Worm (Caenorhabditis elegans) whole organism, L4 larva: ENCODE data around the gene Y53G8AR.9.
A peak's percentile ranks its signal among the peaks of the same experiment; 100 is the strongest.

ENCODE experiments used
- F10B5.3 ChIP-seq: sonication (generic microtip); optimal IDR thresholded peaks from 2 replicates; lab custom pipeline; 2016; ENCODE audit warnings: mild to moderate bottlenecking, missing genetic modification characterization, missing compliant biosample characterization
- F26F4.8 ChIP-seq: fragments of 200-800 bp; sonication (Bioruptor generic); conservative IDR thresholded peaks from 2 replicates; pipeline ENCODE4 v1.3.6; 2022; ENCODE audit warnings: missing genetic modification characterization, missing compliant biosample characterization
- F44E2.7 ChIP-seq: fragments of 200-800 bp; sonication (Bioruptor generic); IDR thresholded peaks from 2 replicates; pipeline ENCODE4 v2.1.2; 2022; ENCODE audit warnings: missing genetic modification characterization, missing compliant biosample characterization
- Y105C5A.15 ChIP-seq: fragments of 200-800 bp; sonication (Bioruptor generic); IDR thresholded peaks from 2 replicates; pipeline ENCODE4 v1.3.6; 2022; ENCODE audit warnings: missing genetic modification characterization, missing compliant biosample characterization
- ZK337.2 ChIP-seq: fragments of 200-800 bp; sonication (Bioruptor generic); IDR thresholded peaks from 2 replicates; pipeline ENCODE4 v1.3.6; 2022; ENCODE audit warnings: missing genetic modification reagents, missing genetic modification characterization, missing compliant biosample characterization
- aha-1 ChIP-seq: fragments of 150-350 bp; peaks from one replicate; lab custom pipeline; 2014; ENCODE audit warnings: missing biosample characterization, missing genetic modification characterization
- aly-2 ChIP-seq: sonication (generic microtip); optimal IDR thresholded peaks from 2 replicates; lab custom pipeline; 2018; ENCODE audit warnings: missing biosample characterization, missing genetic modification characterization
- ama-1 ChIP-seq: fragments of 150-350 bp; optimal IDR thresholded peaks from 2 replicates; lab custom pipeline; 2014; ENCODE audit warnings: inconsistent platforms, mixed read lengths
- arid-1 ChIP-seq: fragments of 200-800 bp; sonication (Bioruptor generic); conservative IDR thresholded peaks from 2 replicates; pipeline ENCODE4 v1.3.6; 2022; ENCODE audit warnings: missing genetic modification reagents, missing genetic modification characterization, missing compliant biosample characterization
- ceh-28 ChIP-seq: fragments of 150-350 bp; optimal IDR thresholded peaks from 2 replicates; lab custom pipeline; 2014; ENCODE audit warnings: missing biosample characterization, missing genetic modification reagents, missing genetic modification characterization
- ceh-32 ChIP-seq: sonication (generic microtip); optimal IDR thresholded peaks from 2 replicates; lab custom pipeline; 2016; ENCODE audit warnings: mild to moderate bottlenecking, missing genetic modification characterization, missing compliant biosample characterization; ENCODE audit not compliant: poor library complexity
- ceh-62 ChIP-seq: sonication (generic microtip); optimal IDR thresholded peaks from 2 replicates; lab custom pipeline; 2017; ENCODE audit warnings: missing biosample characterization, missing genetic modification characterization
- cey-2 ChIP-seq: sonication (generic microtip); optimal IDR thresholded peaks from 3 replicates; lab custom pipeline; 2017; ENCODE audit warnings: missing genetic modification characterization, mild to moderate bottlenecking, missing compliant biosample characterization, antibody characterized with exemption, borderline replicate concordance; ENCODE audit not compliant: insufficient read depth
- daf-12 ChIP-seq: fragments of 150-350 bp; optimal IDR thresholded peaks from 2 replicates; lab custom pipeline; 2014; ENCODE audit warnings: missing biosample characterization, missing genetic modification reagents, missing genetic modification characterization
- daf-16 ChIP-seq, 3 experiments: sonication (generic microtip); optimal IDR thresholded peaks; 2 replicates each; lab custom pipeline; 2016 to 2017; ENCODE audit warnings: missing genetic modification characterization in 3 of 3, missing genetic modification reagents in 3 of 3, mild to moderate bottlenecking in 2 of 3, missing compliant biosample characterization in 2 of 3, missing biosample characterization in 1 of 3, moderate library complexity in 1 of 3
- daf-8 ChIP-seq: fragments of 200-800 bp; sonication (Bioruptor generic); IDR thresholded peaks from 2 replicates; pipeline ENCODE4 v1.3.6; 2022; ENCODE audit warnings: missing genetic modification characterization, missing compliant biosample characterization
- dmd-6 ChIP-seq: fragments of 200-800 bp; sonication (Bioruptor generic); IDR thresholded peaks from 2 replicates; pipeline ENCODE4 v1.3.6; 2022; ENCODE audit warnings: missing genetic modification reagents, missing genetic modification characterization, missing compliant biosample characterization
- dmd-8 ChIP-seq: fragments of 200-800 bp; sonication (Bioruptor generic); IDR thresholded peaks from 2 replicates; pipeline ENCODE4 v1.3.6; 2022; ENCODE audit warnings: missing genetic modification characterization, missing compliant biosample characterization
- dpl-1 ChIP-seq: fragments of 150-350 bp; optimal IDR thresholded peaks from 2 replicates; lab custom pipeline; 2014; ENCODE audit warnings: missing biosample characterization, missing genetic modification reagents, missing genetic modification characterization
- dve-1 ChIP-seq: sonication (generic microtip); optimal IDR thresholded peaks from 2 replicates; lab custom pipeline; 2017; ENCODE audit warnings: antibody characterized with exemption, mild to moderate bottlenecking, missing genetic modification characterization, missing compliant biosample characterization; ENCODE audit not compliant: insufficient read depth
- hlh-30 ChIP-seq: sonication (generic microtip); optimal IDR thresholded peaks from 2 replicates; lab custom pipeline; 2017; ENCODE audit warnings: antibody characterized with exemption, mild to moderate bottlenecking, missing genetic modification characterization, missing compliant biosample characterization; ENCODE audit not compliant: insufficient read depth
- lim-7 ChIP-seq: fragments of 200-800 bp; sonication (Bioruptor generic); IDR thresholded peaks from 2 replicates; pipeline ENCODE4 v1.3.6; 2022; ENCODE audit warnings: missing genetic modification characterization, missing compliant biosample characterization
- lin-29 ChIP-seq: fragments of 200-800 bp; sonication (Bioruptor generic); IDR thresholded peaks from 2 replicates; pipeline ENCODE4 v1.3.6; 2022; ENCODE audit warnings: missing genetic modification reagents, missing genetic modification characterization, missing compliant biosample characterization
- madf-5 ChIP-seq, 2 experiments: fragments of 200-800 bp; sonication (Bioruptor generic); IDR thresholded peaks; 2 replicates each; pipeline ENCODE4 v1.3.6; 2022; ENCODE audit warnings: missing compliant biosample characterization in 2 of 2, missing genetic modification characterization in 2 of 2
- mdt-29 ChIP-seq: fragments of 200-800 bp; sonication (Bioruptor generic); IDR thresholded peaks from 2 replicates; pipeline ENCODE4 v1.3.6; 2022; ENCODE audit warnings: missing genetic modification reagents, missing genetic modification characterization, missing compliant biosample characterization
- mep-1 ChIP-seq: fragments of 150-350 bp; sonication (generic microtip); optimal IDR thresholded peaks from 3 replicates; lab custom pipeline; 2014; ENCODE audit warnings: missing biosample characterization, missing genetic modification characterization
- mes-2 ChIP-seq: sonication (generic microtip); optimal IDR thresholded peaks from 2 replicates; lab custom pipeline; 2016; ENCODE audit warnings: missing genotype, mild to moderate bottlenecking, missing genetic modification characterization, missing compliant biosample characterization; ENCODE audit not compliant: poor library complexity, severe bottlenecking
- mxl-2 ChIP-seq: fragments of 200-800 bp; sonication (Bioruptor generic); conservative IDR thresholded peaks from 2 replicates; pipeline ENCODE4 v1.3.6; 2022; ENCODE audit warnings: missing genetic modification reagents, missing genetic modification characterization, missing compliant biosample characterization
- nhr-25 ChIP-seq: sonication (generic microtip); optimal IDR thresholded peaks from 2 replicates; lab custom pipeline; 2017; ENCODE audit warnings: missing genetic modification characterization, mild to moderate bottlenecking, missing compliant biosample characterization, antibody characterized with exemption, moderate library complexity, borderline replicate concordance; ENCODE audit not compliant: insufficient read depth
- nhr-28 ChIP-seq: fragments of 150-350 bp; optimal IDR thresholded peaks from 2 replicates; lab custom pipeline; 2014; ENCODE audit warnings: missing biosample characterization, missing genetic modification characterization
- nhr-41 ChIP-seq: fragments of 200-800 bp; sonication (Bioruptor generic); IDR thresholded peaks from 2 replicates; pipeline ENCODE4 v1.3.6; 2022; ENCODE audit warnings: missing genetic modification reagents, missing genetic modification characterization, missing compliant biosample characterization
- nhr-42 ChIP-seq: fragments of 200-800 bp; sonication (Bioruptor generic); IDR thresholded peaks from 2 replicates; pipeline ENCODE4 v1.3.6; 2022; ENCODE audit warnings: missing genetic modification characterization, missing compliant biosample characterization
- nhr-6 ChIP-seq: fragments of 150-350 bp; optimal IDR thresholded peaks from 2 replicates; lab custom pipeline; 2014; ENCODE audit warnings: missing biosample characterization, missing genetic modification characterization
- nhr-76 ChIP-seq: fragments of 150-350 bp; optimal IDR thresholded peaks from 2 replicates; lab custom pipeline; 2014; ENCODE audit warnings: missing biosample characterization, missing genetic modification characterization
- nhr-77 ChIP-seq: fragments of 150-350 bp; optimal IDR thresholded peaks from 2 replicates; lab custom pipeline; 2014; ENCODE audit warnings: missing biosample characterization, missing genetic modification characterization
- pqm-1 ChIP-seq: sonication (generic microtip); optimal IDR thresholded peaks from 2 replicates; lab custom pipeline; 2017; ENCODE audit warnings: missing biosample characterization, missing genetic modification characterization
- saeg-2 ChIP-seq: fragments of 200-800 bp; sonication (Bioruptor generic); IDR thresholded peaks from 2 replicates; pipeline ENCODE4 v1.3.6; 2022; ENCODE audit warnings: missing genetic modification reagents, missing genetic modification characterization, missing compliant biosample characterization
- sdz-12 ChIP-seq: fragments of 200-800 bp; sonication (Bioruptor generic); optimal IDR thresholded peaks from 2 replicates; lab custom pipeline; 2018; ENCODE audit warnings: mild to moderate bottlenecking, missing genetic modification characterization, missing compliant biosample characterization
- skn-1 ChIP-seq: fragments of 150-350 bp; optimal IDR thresholded peaks from 2 replicates; lab custom pipeline; 2014; ENCODE audit warnings: missing biosample characterization, missing genetic modification characterization
- snpc-4 ChIP-seq: fragments of 150-350 bp; optimal IDR thresholded peaks from 2 replicates; lab custom pipeline; 2014; ENCODE audit warnings: missing biosample characterization, missing genetic modification characterization
- spr-1 ChIP-seq: sonication (generic microtip); optimal IDR thresholded peaks from 2 replicates; lab custom pipeline; 2016; ENCODE audit warnings: mild to moderate bottlenecking, missing genetic modification characterization, missing compliant biosample characterization
- spr-3 ChIP-seq: fragments of 200-800 bp; sonication (Bioruptor generic); optimal IDR thresholded peaks from 2 replicates; lab custom pipeline; 2018; ENCODE audit warnings: mild to moderate bottlenecking, missing genetic modification characterization, missing compliant biosample characterization
- tag-97 ChIP-seq: fragments of 200-800 bp; sonication (Bioruptor generic); IDR thresholded peaks from 2 replicates; pipeline ENCODE4 v1.3.6; 2022; ENCODE audit warnings: missing genetic modification characterization, missing compliant biosample characterization
- tra-1 ChIP-seq: fragments of 200-800 bp; sonication (Bioruptor generic); IDR thresholded peaks from 2 replicates; pipeline ENCODE4 v1.3.6; 2022; ENCODE audit warnings: missing genetic modification reagents, missing genetic modification characterization, missing compliant biosample characterization
- vab-7 ChIP-seq: fragments of 200-800 bp; sonication (Bioruptor generic); IDR thresholded peaks from 2 replicates; pipeline ENCODE4 v1.3.6; 2022; ENCODE audit warnings: missing genetic modification reagents, missing genetic modification characterization, missing compliant biosample characterization
- zfp-3 ChIP-seq: fragments of 200-800 bp; sonication (Bioruptor generic); conservative IDR thresholded peaks from 2 replicates; pipeline ENCODE4 v1.3.6; 2022; ENCODE audit warnings: missing genetic modification reagents, missing genetic modification characterization, missing compliant biosample characterization
- ztf-11 ChIP-seq: fragments of 150-350 bp; optimal IDR thresholded peaks from 2 replicates; lab custom pipeline; 2014; ENCODE audit warnings: missing biosample characterization, missing genetic modification characterization

Y53G8AR.9 gene

ce11 chrIII:3321145-3321544 is at the start of gene Y53G8AR.9:
Y53G8AR.9 (minus strand) TSS chrIII:3321245.
- TF ChIP-seq tag-97 (GFP tag; lab: Robert Waterston, UW) = no peak
- peak; percentile 71 for TF ChIP-seq aha-1 (tag; lab: Kevin White, UChicago)

- no peak for TF ChIP-seq sdz-12 (GFP tag; lab: Kevin White, UChicago)
- no peak for TF ChIP-seq spr-3 (GFP tag; lab: Kevin White, UChicago)
- no peak for TF ChIP-seq mdt-29 (GFP tag; lab: Robert Waterston, UW)
- no peak for TF ChIP-seq aha-1 (tag; lab: Kevin White, UChicago)
- no peak for TF ChIP-seq nhr-41 (GFP tag; lab: Robert Waterston, UW)
- no peak for TF ChIP-seq ama-1
- TF ChIP-seq zfp-3 (GFP tag; lab: Robert Waterston, UW) = no peak
- TF ChIP-seq dpl-1 = no peak
- no peak for TF ChIP-seq hlh-30 (tag; lab: Kevin White, UChicago)
- no peak for TF ChIP-seq madf-5 (GFP tag; IDR thresholded peaks at IDR 0.05; lab: Robert Waterston, UW)
- no peak for TF ChIP-seq nhr-76 (tag; lab: Kevin White, UChicago)
- no peak for TF ChIP-seq F10B5.3
- TF ChIP-seq dve-1 (tag; lab: Kevin White, UChicago) = peak; percentile 4
- no peak for TF ChIP-seq daf-12 (tag; lab: Kevin White, UChicago)
- TF ChIP-seq pqm-1 (tag; lab: Kevin White, UChicago) = peak; percentile 39
- TF ChIP-seq daf-16 (GFP tag; optimal IDR thresholded peaks at IDR 0.05; lab: Kevin White, UChicago) = no peak
- TF ChIP-seq daf-16 (tag; optimal IDR thresholded peaks at IDR 0.05; lab: Kevin White, UChicago) = peak; percentile 53
- no peak for TF ChIP-seq aly-2 (tag; lab: Kevin White, UChicago)
- TF ChIP-seq Y105C5A.15 (GFP tag; lab: Robert Waterston, UW) = no peak
- TF ChIP-seq nhr-6 (tag; lab: Kevin White, UChicago) = no peak
- TF ChIP-seq dmd-6 = peak; percentile 20; the same call in 1 of the 2 replicates
Measured at ce11 chrIII:3370770-3371169, 49.7 kb upstream of the Y53G8AR.9 start.

ce11 chrIII:3370054-3370453 is 49.0 kb upstream of the Y53G8AR.9 start, which contains the start of gene prk-2:
prk-2 (minus strand) TSS chrIII:3370209.
- TF ChIP-seq nhr-28 (tag; lab: Kevin White, UChicago) (peak; percentile 29), mep-1 (tag; lab: Kevin White, UChicago) (no peak), hlh-30 (tag; lab: Kevin White, UChicago) (no peak), saeg-2 (GFP tag; lab: Robert Waterston, UW) (no peak), F26F4.8 (no peak), mes-2 (tag; lab: Kevin White, UChicago) (no peak), daf-8 (no peak), mdt-29 (GFP tag; lab: Robert Waterston, UW) (no peak), skn-1 (tag; lab: Kevin White, UChicago) (no peak), F10B5.3 (no peak), vab-7 (no peak), ZK337.2 (no peak), ceh-28 (tag; lab: Kevin White, UChicago) (no peak), lin-29 (no peak), pqm-1 (tag; lab: Kevin White, UChicago) (peak; percentile 81), nhr-77 (tag; lab: Kevin White, UChicago) (no peak), F44E2.7 (no peak), spr-1 (tag; lab: Kevin White, UChicago) (no peak), mxl-2 (GFP tag; lab: Robert Waterston, UW) (no peak), dve-1 (tag; lab: Kevin White, UChicago) (peak; percentile 85), nhr-25 (no peak), ceh-32 (tag; lab: Kevin White, UChicago) (no peak), daf-12 (tag; lab: Kevin White, UChicago) (no peak), madf-5 (GFP tag; IDR thresholded peaks at IDR 0.05; lab: Robert Waterston, UW) (no peak), tra-1 (peak; percentile 85; the same call in 1 of the 2 replicates), cey-2 (tag; lab: Kevin White, UChicago) (no peak), dmd-8 (GFP tag; lab: Robert Waterston, UW) (no peak), nhr-42 (GFP tag; lab: Robert Waterston, UW) (no peak), arid-1 (GFP tag; lab: Robert Waterston, UW) (no peak), lim-7 (GFP tag; lab: Robert Waterston, UW) (no peak), snpc-4 (tag; lab: Kevin White, UChicago) (no peak), ztf-11 (tag; lab: Kevin White, UChicago) (no peak), dmd-6 (peak; percentile 96), ceh-62 (tag; lab: Kevin White, UChicago) (no peak)
